Fruit fly (Drosophila melanogaster) whole organism, embryonic: ENCODE results near the gene bb8.

Source experiments
- Atf-2 ChIP-seq: fragments of 200-800 bp; sonication (Bioruptor generic); optimal IDR thresholded peaks from 2 replicates; lab custom pipeline; 2016; ENCODE audit warnings: missing biosample characterization, missing genetic modification characterization
- B-H1 ChIP-seq: fragments of 200-800 bp; sonication (Bioruptor generic); IDR thresholded peaks from 3 replicates; pipeline ENCODE4 v1.3.6; 2022; ENCODE audit warnings: missing biosample characterization, missing genetic modification characterization
- CG11695 ChIP-seq: fragments of 200-800 bp; sonication (Bioruptor generic); IDR thresholded peaks from 3 replicates; pipeline ENCODE4 v1.3.6; 2022; ENCODE audit warnings: missing biosample characterization, missing genetic modification characterization
- CG11696 ChIP-seq: fragments of 200-800 bp; sonication (Bioruptor generic); IDR thresholded peaks from 2 replicates; pipeline ENCODE4 v1.3.6; 2022; ENCODE audit warnings: missing biosample characterization, missing genetic modification characterization
- CG1233 ChIP-seq: fragments of 200-800 bp; sonication (Bioruptor generic); optimal IDR thresholded peaks from 4 replicates; lab custom pipeline; 2018; ENCODE audit warnings: missing biosample characterization, mild to moderate bottlenecking, missing genetic modification characterization
- CG12391 ChIP-seq: fragments of 200-800 bp; sonication (Bioruptor generic); optimal IDR thresholded peaks from 3 replicates; lab custom pipeline; 2018; ENCODE audit warnings: missing biosample characterization, mild to moderate bottlenecking, missing genetic modification characterization, moderate library complexity
- CG13296 ChIP-seq: fragments of 200-800 bp; sonication (Bioruptor generic); optimal IDR thresholded peaks from 3 replicates; lab custom pipeline; 2018; ENCODE audit warnings: missing biosample characterization, mild to moderate bottlenecking, missing genetic modification characterization
- CG14050 ChIP-seq: fragments of 200-800 bp; sonication (Bioruptor generic); IDR thresholded peaks from 3 replicates; pipeline ENCODE4 v1.3.6; 2022; ENCODE audit warnings: missing biosample characterization, missing genetic modification characterization
- CG14710 ChIP-seq: fragments of 200-800 bp; sonication (Bioruptor generic); optimal IDR thresholded peaks from 3 replicates; lab custom pipeline; 2019; ENCODE audit warnings: missing biosample characterization, mild to moderate bottlenecking, missing genetic modification characterization, moderate library complexity
- CG16863 ChIP-seq: fragments of 200-800 bp; sonication (Bioruptor generic); optimal IDR thresholded peaks from 3 replicates; lab custom pipeline; 2016; ENCODE audit warnings: missing biosample characterization, missing genetic modification characterization
- CG17361 ChIP-seq: fragments of 200-800 bp; sonication (Bioruptor generic); IDR thresholded peaks from 3 replicates; pipeline ENCODE4 v1.3.6; 2022; ENCODE audit warnings: missing biosample characterization, missing genetic modification characterization
- CG18764 ChIP-seq: fragments of 200-800 bp; sonication (Bioruptor generic); optimal IDR thresholded peaks from 3 replicates; lab custom pipeline; 2016; ENCODE audit warnings: missing biosample characterization, missing genetic modification characterization
- CG2116 ChIP-seq: fragments of 200-800 bp; sonication (Bioruptor generic); optimal IDR thresholded peaks from 3 replicates; lab custom pipeline; 2018; ENCODE audit warnings: missing biosample characterization, mild to moderate bottlenecking, missing genetic modification characterization
- CG31365 ChIP-seq: fragments of 200-800 bp; sonication (Bioruptor generic); optimal IDR thresholded peaks from 2 replicates; lab custom pipeline; 2018; ENCODE audit warnings: missing biosample characterization, mild to moderate bottlenecking, missing genetic modification characterization
- CG3163 ChIP-seq: fragments of 200-800 bp; sonication (Bioruptor generic); optimal IDR thresholded peaks from 3 replicates; lab custom pipeline; 2016; ENCODE audit warnings: missing biosample characterization, missing genetic modification characterization
- CG34422 ChIP-seq: fragments of 200-800 bp; sonication (Bioruptor generic); IDR thresholded peaks from 3 replicates; pipeline ENCODE4 v1.3.6; 2022; ENCODE audit warnings: missing biosample characterization, missing genetic modification characterization
- CG4617 ChIP-seq: fragments of 200-800 bp; sonication (Bioruptor generic); optimal IDR thresholded peaks from 3 replicates; lab custom pipeline; 2016; ENCODE audit warnings: missing biosample characterization, missing genetic modification characterization, borderline replicate concordance
- CG6175 ChIP-seq: fragments of 200-800 bp; sonication (Bioruptor generic); IDR thresholded peaks from 3 replicates; pipeline ENCODE4 v1.3.6; 2022; ENCODE audit warnings: missing biosample characterization, missing genetic modification characterization
- CG7839 ChIP-seq: fragments of 200-800 bp; sonication (Bioruptor generic); optimal IDR thresholded peaks from 3 replicates; lab custom pipeline; 2018; ENCODE audit warnings: missing biosample characterization, mild to moderate bottlenecking, missing genetic modification characterization, moderate library complexity
- CG9727 ChIP-seq: fragments of 200-800 bp; sonication (Bioruptor generic); optimal IDR thresholded peaks from 3 replicates; lab custom pipeline; 2017; ENCODE audit warnings: missing biosample characterization, mild to moderate bottlenecking, missing genetic modification characterization
- CG9817 ChIP-seq: fragments of 200-800 bp; sonication (Bioruptor generic); optimal IDR thresholded peaks from 2 replicates; lab custom pipeline; 2018; ENCODE audit warnings: missing biosample characterization, mild to moderate bottlenecking, missing genetic modification characterization, moderate library complexity
- D19B ChIP-seq: fragments of 200-800 bp; sonication (Bioruptor generic); optimal IDR thresholded peaks from 2 replicates; lab custom pipeline; 2017; ENCODE audit warnings: missing biosample characterization, mild to moderate bottlenecking, missing genetic modification characterization
- Drgx ChIP-seq: fragments of 200-800 bp; sonication (Bioruptor generic); IDR thresholded peaks from 2 replicates; pipeline ENCODE4 v1.3.6; 2022; ENCODE audit warnings: missing biosample characterization, missing genetic modification characterization
- E2f2 ChIP-seq: fragments of 200-800 bp; sonication (Bioruptor generic); IDR thresholded peaks from 2 replicates; pipeline ENCODE4 v1.3.6; 2022; ENCODE audit warnings: missing biosample characterization, missing genetic modification characterization
- GATAe ChIP-seq: fragments of 200-800 bp; sonication (Bioruptor generic); conservative IDR thresholded peaks from 2 replicates; pipeline ENCODE4 v1.3.6; 2022; ENCODE audit warnings: missing biosample characterization, missing genetic modification characterization
- Hmr ChIP-seq: fragments of 200-800 bp; sonication (Bioruptor generic); optimal IDR thresholded peaks from 3 replicates; lab custom pipeline; 2017; ENCODE audit warnings: mild to moderate bottlenecking, missing biosample characterization, missing genetic modification reagents, missing genetic modification characterization
- Meics ChIP-seq: fragments of 200-800 bp; sonication (Bioruptor generic); optimal IDR thresholded peaks from 2 replicates; lab custom pipeline; 2017; ENCODE audit warnings: missing biosample characterization, mild to moderate bottlenecking, missing genetic modification characterization
- Poxn ChIP-seq: fragments of 200-800 bp; sonication (Bioruptor generic); IDR thresholded peaks from 2 replicates; pipeline ENCODE4 v1.3.6; 2022; ENCODE audit warnings: missing biosample characterization, missing genetic modification characterization
- Ptx1 ChIP-seq: fragments of 200-800 bp; sonication (Bioruptor generic); IDR thresholded peaks from 2 replicates; pipeline ENCODE4 v1.3.6; 2022; ENCODE audit warnings: missing biosample characterization, missing genetic modification characterization
- Rx ChIP-seq: fragments of 200-800 bp; sonication (Bioruptor generic); IDR thresholded peaks from 2 replicates; pipeline ENCODE4 v1.3.6; 2022; ENCODE audit warnings: missing biosample characterization, missing genetic modification characterization
- Sry-β ChIP-seq: fragments of 200-800 bp; sonication (Bioruptor generic); optimal IDR thresholded peaks from 2 replicates; lab custom pipeline; 2018; ENCODE audit warnings: missing biosample characterization, mild to moderate bottlenecking, missing genetic modification characterization, moderate library complexity
- Vsx1 ChIP-seq: fragments of 200-800 bp; sonication (Bioruptor generic); optimal IDR thresholded peaks from 2 replicates; lab custom pipeline; 2017; ENCODE audit warnings: missing biosample characterization, mild to moderate bottlenecking, missing genetic modification characterization, missing genetic modification reagents
- cad ChIP-seq: fragments of >200 bp; optimal IDR thresholded peaks from 2 replicates; lab custom pipeline; 2017; ENCODE audit warnings: missing biosample characterization, missing genetic modification characterization
- caup ChIP-seq: fragments of 200-800 bp; sonication (Bioruptor generic); optimal IDR thresholded peaks from 3 replicates; lab custom pipeline; 2017; ENCODE audit warnings: missing biosample characterization, mild to moderate bottlenecking, missing genetic modification characterization, moderate library complexity; ENCODE audit not compliant: severe bottlenecking
- esg ChIP-seq: fragments of 200-800 bp; sonication (Bioruptor generic); conservative IDR thresholded peaks from 2 replicates; pipeline ENCODE4 v1.3.6; 2022; ENCODE audit warnings: missing biosample characterization, missing genetic modification characterization
- ewg ChIP-seq: fragments of 200-800 bp; sonication (Bioruptor generic); optimal IDR thresholded peaks from 3 replicates; lab custom pipeline; 2017; ENCODE audit warnings: mild to moderate bottlenecking, missing biosample characterization, missing genetic modification reagents, missing genetic modification characterization
- grau ChIP-seq: fragments of 200-800 bp; optimal IDR thresholded peaks from 3 replicates; lab custom pipeline; 2019; ENCODE audit warnings: missing biosample characterization, mild to moderate bottlenecking, missing genetic modification characterization, moderate library complexity
- ind ChIP-seq: fragments of 200-800 bp; sonication (Bioruptor generic); optimal IDR thresholded peaks from 3 replicates; lab custom pipeline; 2016; ENCODE audit warnings: missing biosample characterization, missing genetic modification characterization
- mirr ChIP-seq: fragments of 200-800 bp; sonication (Bioruptor generic); optimal IDR thresholded peaks from 3 replicates; lab custom pipeline; 2018; ENCODE audit warnings: missing biosample characterization, mild to moderate bottlenecking, missing genetic modification characterization
- nerfin-1 ChIP-seq: fragments of 200-800 bp; sonication (Bioruptor generic); optimal IDR thresholded peaks from 3 replicates; lab custom pipeline; 2019; ENCODE audit warnings: missing biosample characterization, mild to moderate bottlenecking, missing genetic modification characterization, moderate library complexity
- nom ChIP-seq: fragments of 200-800 bp; sonication (Bioruptor generic); optimal IDR thresholded peaks from 2 replicates; lab custom pipeline; 2017; ENCODE audit warnings: missing biosample characterization, missing genetic modification characterization, mild to moderate bottlenecking, moderate library complexity, missing genetic modification reagents
- phol ChIP-seq: fragments of 200-800 bp; sonication (Bioruptor generic); optimal IDR thresholded peaks from 3 replicates; lab custom pipeline; 2018; ENCODE audit warnings: missing biosample characterization, mild to moderate bottlenecking, missing genetic modification characterization, moderate library complexity
- pzg ChIP-seq: fragments of 200-800 bp; sonication (Bioruptor generic); optimal IDR thresholded peaks from 3 replicates; lab custom pipeline; 2018; ENCODE audit warnings: missing biosample characterization, mild to moderate bottlenecking, missing genetic modification characterization, moderate library complexity
- slbo ChIP-seq: fragments of 200-800 bp; sonication (Bioruptor generic); IDR thresholded peaks from 2 replicates; pipeline ENCODE4 v1.3.6; 2022; ENCODE audit warnings: missing biosample characterization, missing genetic modification characterization
- slou ChIP-seq: fragments of 200-800 bp; sonication (Bioruptor generic); optimal IDR thresholded peaks from 3 replicates; lab custom pipeline; 2016; ENCODE audit warnings: missing biosample characterization, missing genetic modification characterization
- so ChIP-seq: fragments of 200-800 bp; sonication (Bioruptor generic); IDR thresholded peaks from 3 replicates; pipeline ENCODE4 v1.3.6; 2022; ENCODE audit warnings: missing biosample characterization, missing genetic modification characterization
- sob ChIP-seq: fragments of 200-800 bp; sonication (Bioruptor generic); IDR thresholded peaks from 2 replicates; pipeline ENCODE4 v1.3.6; 2022; ENCODE audit warnings: missing biosample characterization, missing genetic modification characterization
- tup ChIP-seq: fragments of 200-800 bp; sonication (Bioruptor generic); optimal IDR thresholded peaks from 2 replicates; lab custom pipeline; 2016; ENCODE audit warnings: missing biosample characterization, mild to moderate bottlenecking, missing genetic modification characterization, moderate library complexity
- wdn ChIP-seq: fragments of 200-800 bp; sonication (Bioruptor generic); IDR thresholded peaks from 2 replicates; pipeline ENCODE4 v1.3.6; 2022; ENCODE audit warnings: missing biosample characterization, missing genetic modification characterization
- wor ChIP-seq: fragments of 200-800 bp; sonication (Bioruptor generic); IDR thresholded peaks from 2 replicates; pipeline ENCODE4 v1.3.6; 2022; ENCODE audit warnings: missing biosample characterization, missing genetic modification characterization

Gene bb8

dm6 chr3R:23335577-23335976, 45.6 kb upstream of the bb8 start (continued):
- TF ChIP-seq CG13296 (GFP tag; lab: Kevin White, UChicago) (peak; percentile 90), Poxn (GFP tag; lab: Robert Waterston, UW) (peak; percentile 49; the same call in 1 of the 2 replicates), CG6175 (no peak; the same call in 2 of the 3 replicates), cad (GFP tag; lab: Kevin White, UChicago) (no peak), grau (tag; lab: Kevin White, UChicago) (peak; percentile 90), CG31365 (tag; lab: Kevin White, UChicago) (peak; percentile 30), CG7839 (tag; lab: Kevin White, UChicago) (peak; percentile 83), D19B (peak; percentile 75), wor (no peak), CG34422 (GFP tag; lab: Robert Waterston, UW) (peak; percentile 62; the same call in 2 of the 3 replicates), Vsx1 (GFP tag; lab: Kevin White, UChicago) (peak; percentile 58), GATAe (GFP tag; lab: Robert Waterston, UW) (peak; percentile 24; the same call in 1 of the 2 replicates), Rx (GFP tag; lab: Robert Waterston, UW) (0 out of 2 replicates have a peak, but pooled peaks have one; percentile 33), ind (peak; percentile 65), CG18764 (peak; percentile 54), CG14710 (tag; lab: Kevin White, UChicago) (peak; percentile 51), phol (tag; lab: Kevin White, UChicago) (peak; percentile 74), B-H1 (GFP tag; lab: Robert Waterston, UW) (peak; percentile 33; the same call in 2 of the 3 replicates), E2f2 (GFP tag; lab: Robert Waterston, UW) (peak; percentile 45; the same call in 1 of the 2 replicates), CG2116 (GFP tag; lab: Kevin White, UChicago) (peak; percentile 17), Sry-β (GFP tag; lab: Kevin White, UChicago) (peak; percentile 18), Hmr (GFP tag; lab: Kevin White, UChicago) (peak; percentile 93), nerfin-1 (tag; lab: Kevin White, UChicago) (peak; percentile 47), CG11696 (peak; percentile 56; the same call in 1 of the 2 replicates), CG9817 (tag; lab: Kevin White, UChicago) (peak; percentile 83), tup (GFP tag; lab: Kevin White, UChicago) (peak; percentile 64), CG11695 (GFP tag; lab: Robert Waterston, UW) (peak; percentile 74; the same call in 2 of the 3 replicates), CG4617 (GFP tag; lab: Kevin White, UChicago) (no peak), so (peak; percentile 74; the same call in 2 of the 3 replicates), CG12391 (tag; lab: Kevin White, UChicago) (peak; percentile 78), nom (GFP tag; lab: Kevin White, UChicago) (peak; percentile 96), CG14050 (GFP tag; lab: Robert Waterston, UW) (peak; percentile 35; the same call in 2 of the 3 replicates), CG1233 (GFP tag; lab: Kevin White, UChicago) (peak; percentile 80), CG3163 (no peak), CG17361 (peak; percentile 70), Drgx (GFP tag; lab: Robert Waterston, UW) (peak; percentile 51), wdn (GFP tag; lab: Robert Waterston, UW) (peak; percentile 68), ewg (GFP tag; lab: Kevin White, UChicago) (peak; percentile 20), esg (peak; percentile 40; the same call in 1 of the 2 replicates), slbo (peak; percentile 78), Ptx1 (GFP tag; lab: Robert Waterston, UW) (peak; percentile 47), sob (GFP tag; lab: Robert Waterston, UW) (peak; percentile 60; the same call in 1 of the 2 replicates), slou (peak; percentile 11), Meics (GFP tag; lab: Kevin White, UChicago) (peak; percentile 94), mirr (peak; percentile 34), Atf-2 (GFP tag; lab: Kevin White, UChicago) (no peak), caup (GFP tag; lab: Kevin White, UChicago) (peak; percentile 90), CG9727 (GFP tag; lab: Kevin White, UChicago) (peak; percentile 87), CG16863 (GFP tag; lab: Kevin White, UChicago) (no peak), pzg (peak; percentile 2)
